Fruit fly (Drosophila melanogaster) whole organism, embryonic: Measurements from ENCODE around the gene CG7568.

Source experiments
- Aef1 ChIP-seq: fragments of 200-800 bp; sonication (Bioruptor generic); IDR thresholded peaks from 3 replicates; pipeline ENCODE4 v1.3.6; 2022; ENCODE audit warnings: missing biosample characterization, missing genetic modification characterization
- Asciz ChIP-seq: fragments of 200-800 bp; sonication (Bioruptor generic); optimal IDR thresholded peaks from 2 replicates; lab custom pipeline; 2017; ENCODE audit warnings: missing biosample characterization, mild to moderate bottlenecking, missing genetic modification characterization, missing genetic modification reagents
- CG10209 ChIP-seq: fragments of 200-800 bp; sonication (Bioruptor generic); optimal IDR thresholded peaks from 3 replicates; lab custom pipeline; 2017; ENCODE audit warnings: missing biosample characterization, mild to moderate bottlenecking, missing genetic modification characterization, missing genetic modification reagents
- CG10979 ChIP-seq: fragments of 200-800 bp; sonication (Bioruptor generic); optimal IDR thresholded peaks from 2 replicates; lab custom pipeline; 2018; ENCODE audit warnings: missing biosample characterization, mild to moderate bottlenecking, missing genetic modification characterization, moderate library complexity
- CG12769 ChIP-seq: fragments of 200-800 bp; sonication (Bioruptor generic); optimal IDR thresholded peaks from 2 replicates; lab custom pipeline; 2019; ENCODE audit warnings: missing biosample characterization, mild to moderate bottlenecking, missing genetic modification characterization, moderate library complexity
- CG14667 ChIP-seq: fragments of 200-800 bp; sonication (Bioruptor generic); IDR thresholded peaks from 2 replicates; pipeline ENCODE4 v1.3.6; 2022; ENCODE audit warnings: missing biosample characterization, missing genetic modification characterization
- CG14860 ChIP-seq: fragments of 200-800 bp; sonication (Bioruptor generic); IDR thresholded peaks from 3 replicates; pipeline ENCODE4 v1.3.6; 2022; ENCODE audit warnings: missing biosample characterization, missing genetic modification characterization; ENCODE audit not compliant: partially characterized antibody
- CG32532 ChIP-seq: fragments of 200-800 bp; sonication (Bioruptor generic); IDR thresholded peaks from 2 replicates; pipeline ENCODE4 v1.3.6; 2022; ENCODE audit warnings: missing biosample characterization, missing genetic modification characterization
- CG4282 ChIP-seq: fragments of 200-800 bp; sonication (Bioruptor generic); optimal IDR thresholded peaks from 2 replicates; lab custom pipeline; 2016; ENCODE audit warnings: missing biosample characterization, missing genetic modification characterization
- CG9609 ChIP-seq: fragments of 200-800 bp; sonication (Bioruptor generic); optimal IDR thresholded peaks from 3 replicates; lab custom pipeline; 2016; ENCODE audit warnings: missing biosample characterization, missing genetic modification characterization
- CG9817 ChIP-seq: fragments of 200-800 bp; sonication (Bioruptor generic); optimal IDR thresholded peaks from 2 replicates; lab custom pipeline; 2018; ENCODE audit warnings: missing biosample characterization, mild to moderate bottlenecking, missing genetic modification characterization, moderate library complexity
- CG9932 ChIP-seq: fragments of 200-800 bp; sonication (Bioruptor generic); IDR thresholded peaks from 2 replicates; pipeline ENCODE4 v1.3.6; 2022; ENCODE audit warnings: missing biosample characterization, missing genetic modification characterization
- CTCF ChIP-seq: fragments of 200-800 bp; sonication (Bioruptor generic); optimal IDR thresholded peaks from 2 replicates; lab custom pipeline; 2017; ENCODE audit warnings: missing biosample characterization, mild to moderate bottlenecking, missing genetic modification characterization, moderate library complexity
- CrebB ChIP-seq: fragments of 200-800 bp; sonication (Bioruptor generic); optimal IDR thresholded peaks from 3 replicates; lab custom pipeline; 2018; ENCODE audit warnings: missing biosample characterization, mild to moderate bottlenecking, missing genetic modification characterization
- Deaf1 ChIP-seq: fragments of 200-800 bp; optimal IDR thresholded peaks from 3 replicates; lab custom pipeline; 2019; ENCODE audit warnings: missing biosample characterization, mild to moderate bottlenecking, missing genetic modification characterization, moderate library complexity
- Hey ChIP-seq: fragments of 200-800 bp; sonication (Bioruptor generic); optimal IDR thresholded peaks from 3 replicates; lab custom pipeline; 2018; ENCODE audit warnings: missing biosample characterization, mild to moderate bottlenecking, missing genetic modification characterization
- Med ChIP-seq: fragments of 200-800 bp; sonication (Bioruptor generic); peaks from one replicate; lab custom pipeline; 2016; ENCODE audit warnings: missing biosample characterization, missing genetic modification characterization, mild to moderate bottlenecking, inconsistent platforms, moderate library complexity
- Nf-YB ChIP-seq: fragments of 200-800 bp; sonication (Bioruptor generic); optimal IDR thresholded peaks from 3 replicates; lab custom pipeline; 2019; ENCODE audit warnings: missing biosample characterization, mild to moderate bottlenecking, missing genetic modification characterization, moderate library complexity
- Nf-YC ChIP-seq: fragments of 200-800 bp; optimal IDR thresholded peaks from 3 replicates; lab custom pipeline; 2019; ENCODE audit warnings: missing biosample characterization, mild to moderate bottlenecking, missing genetic modification characterization, moderate library complexity
- Sox100B ChIP-seq: fragments of 200-800 bp; sonication (Bioruptor generic); optimal IDR thresholded peaks from 3 replicates; lab custom pipeline; 2018; ENCODE audit warnings: missing biosample characterization, mild to moderate bottlenecking, missing genetic modification characterization
- Ssrp ChIP-seq: fragments of 200-800 bp; sonication (Bioruptor generic); optimal IDR thresholded peaks from 2 replicates; lab custom pipeline; 2018; ENCODE audit warnings: missing biosample characterization, mild to moderate bottlenecking, missing genetic modification characterization, moderate library complexity
- Taf1 ChIP-seq: fragments of 200-800 bp; sonication (Bioruptor generic); IDR thresholded peaks from 2 replicates; pipeline ENCODE4 v1.3.6; 2022; ENCODE audit warnings: missing biosample characterization, missing genetic modification characterization
- abd-A ChIP-seq: fragments of 200-800 bp; sonication (Bioruptor generic); optimal IDR thresholded peaks from 3 replicates; lab custom pipeline; 2019; ENCODE audit warnings: missing biosample characterization, mild to moderate bottlenecking, missing genetic modification characterization, moderate library complexity
- al ChIP-seq: fragments of 200-800 bp; sonication (Bioruptor generic); IDR thresholded peaks from 2 replicates; pipeline ENCODE4 v1.3.6; 2022; ENCODE audit warnings: missing biosample characterization, missing genetic modification characterization
- btn ChIP-seq: fragments of 200-800 bp; sonication (Bioruptor generic); optimal IDR thresholded peaks from 2 replicates; lab custom pipeline; 2016; ENCODE audit warnings: missing biosample characterization, missing genetic modification characterization
- cg ChIP-seq: fragments of 200-800 bp; sonication (Bioruptor generic); optimal IDR thresholded peaks from 3 replicates; lab custom pipeline; 2019; ENCODE audit warnings: missing biosample characterization, mild to moderate bottlenecking, missing genetic modification characterization, moderate library complexity
- chinmo ChIP-seq: fragments of 200-800 bp; sonication (Bioruptor generic); IDR thresholded peaks from 4 replicates; pipeline ENCODE4 v1.3.6; 2022; ENCODE audit warnings: missing biosample characterization, missing genetic modification characterization; ENCODE audit not compliant: partially characterized antibody
- crol ChIP-seq: fragments of 200-800 bp; sonication (Bioruptor generic); IDR thresholded peaks from 2 replicates; pipeline ENCODE4 v1.3.6; 2022; ENCODE audit warnings: missing biosample characterization, missing genetic modification characterization
- gcm ChIP-seq: fragments of 200-800 bp; sonication (Bioruptor generic); optimal IDR thresholded peaks from 2 replicates; lab custom pipeline; 2019; ENCODE audit warnings: missing biosample characterization, mild to moderate bottlenecking, missing genetic modification characterization, moderate library complexity
- gsb-n ChIP-seq: fragments of 200-800 bp; sonication (Bioruptor generic); optimal IDR thresholded peaks from 3 replicates; lab custom pipeline; 2018; ENCODE audit warnings: missing biosample characterization, mild to moderate bottlenecking, missing genetic modification characterization
- knrl ChIP-seq: fragments of 200-800 bp; sonication (Bioruptor generic); IDR thresholded peaks from 3 replicates; pipeline ENCODE4 v1.3.6; 2022; ENCODE audit warnings: missing biosample characterization, missing genetic modification characterization; ENCODE audit not compliant: partially characterized antibody
- mirr ChIP-seq: fragments of 200-800 bp; sonication (Bioruptor generic); optimal IDR thresholded peaks from 3 replicates; lab custom pipeline; 2018; ENCODE audit warnings: missing biosample characterization, mild to moderate bottlenecking, missing genetic modification characterization
- nerfin-1 ChIP-seq: fragments of 200-800 bp; sonication (Bioruptor generic); optimal IDR thresholded peaks from 3 replicates; lab custom pipeline; 2019; ENCODE audit warnings: missing biosample characterization, mild to moderate bottlenecking, missing genetic modification characterization, moderate library complexity
- pb ChIP-seq: fragments of 200-800 bp; sonication (Bioruptor generic); optimal IDR thresholded peaks from 3 replicates; lab custom pipeline; 2016; ENCODE audit warnings: missing biosample characterization, missing genetic modification characterization
- prd ChIP-seq, 3 experiments: fragments of >200 bp in 2 of 3; fragments of 200-800 bp in 1 of 3; sonication (Bioruptor generic) in 1 of 3; optimal IDR thresholded peaks in 2 of 3; IDR thresholded peaks in 1 of 3; 2 replicates in 2 of 3; 3 replicates in 1 of 3; pipeline versions ENCODE4 v1.3.6 to Lab custom; 2017 to 2022; ENCODE audit warnings: missing biosample characterization in 1 of 3, missing genetic modification characterization in 1 of 3
- pros ChIP-seq: fragments of 200-800 bp; sonication (Bioruptor generic); optimal IDR thresholded peaks from 3 replicates; lab custom pipeline; 2019; ENCODE audit warnings: missing biosample characterization, mild to moderate bottlenecking, missing genetic modification characterization, moderate library complexity
- run ChIP-seq: fragments of 200-800 bp; sonication (Bioruptor generic); optimal IDR thresholded peaks from 3 replicates; lab custom pipeline; 2018; ENCODE audit warnings: missing biosample characterization, mild to moderate bottlenecking, missing genetic modification characterization
- scrt ChIP-seq: fragments of 200-800 bp; sonication (Bioruptor generic); optimal IDR thresholded peaks from 2 replicates; lab custom pipeline; 2018; ENCODE audit warnings: missing biosample characterization, mild to moderate bottlenecking, missing genetic modification characterization, moderate library complexity
- seq ChIP-seq: fragments of 200-800 bp; sonication (Bioruptor generic); IDR thresholded peaks from 2 replicates; pipeline ENCODE4 v1.3.6; 2022; ENCODE audit warnings: missing biosample characterization, missing genetic modification characterization
- unc-4 ChIP-seq: fragments of 200-800 bp; sonication (Bioruptor generic); IDR thresholded peaks from 2 replicates; pipeline ENCODE4 v1.3.6; 2022; ENCODE audit warnings: missing biosample characterization, missing genetic modification characterization; ENCODE audit not compliant: partially characterized antibody
- vvl ChIP-seq: fragments of 200-800 bp; sonication (Bioruptor generic); IDR thresholded peaks from 2 replicates; pipeline ENCODE4 v1.3.6; 2022; ENCODE audit warnings: missing biosample characterization, missing genetic modification characterization
- zen ChIP-seq: fragments of 200-800 bp; sonication (Bioruptor generic); optimal IDR thresholded peaks from 3 replicates; lab custom pipeline; 2018; ENCODE audit warnings: missing biosample characterization, mild to moderate bottlenecking, missing genetic modification characterization, moderate library complexity

CG7568 gene

DNA sequence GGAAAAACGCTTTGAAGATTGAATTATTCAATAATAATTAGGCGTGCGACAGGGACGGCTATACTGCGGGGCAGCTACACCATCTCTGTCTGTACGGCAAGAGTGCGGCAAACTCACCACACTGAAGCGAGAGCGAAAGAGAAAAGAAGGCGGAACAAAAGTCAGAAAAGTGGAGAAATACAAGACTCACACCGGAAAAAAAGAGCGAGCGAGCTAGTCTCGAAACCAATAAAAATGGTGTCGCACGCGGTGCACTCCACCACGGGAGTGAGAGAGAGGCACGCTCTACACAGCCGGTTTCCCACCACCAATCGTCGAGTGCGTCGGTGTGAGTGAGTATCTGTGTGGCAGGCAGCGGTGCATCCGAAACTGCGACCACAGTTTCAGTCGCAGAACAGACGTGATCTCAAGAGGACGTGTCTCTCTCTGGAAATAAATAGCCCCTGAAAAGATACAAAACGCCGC, 44.6 kb downstream of the CG7568 start, which contains the start of gene Dr (continued):
- TF ChIP-seq al (GFP tag; lab: Robert Waterston, UW) (no peak), CG9817 (no peak), Ssrp (tag; lab: Kevin White, UChicago) (no peak), CG9932 (GFP tag; lab: Robert Waterston, UW) (no peak), Aef1 (GFP tag; lab: Robert Waterston, UW) (no peak), CG9609 (GFP tag; lab: Kevin White, UChicago) (no peak), crol (peak; percentile 53; the same call in 1 of the 2 replicates), CG10209 (GFP tag; lab: Kevin White, UChicago) (no peak), scrt (GFP tag; lab: Kevin White, UChicago) (no peak), CrebB (no peak), btn (GFP tag; lab: Kevin White, UChicago) (no peak), CG4282 (GFP tag; lab: Kevin White, UChicago) (no peak), Taf1 (GFP tag; lab: Robert Waterston, UW) (no peak), vvl (GFP tag; lab: Robert Waterston, UW) (peak; percentile 77), Nf-YB (GFP tag; lab: Kevin White, UChicago) (peak; percentile 98), mirr (GFP tag; lab: Kevin White, UChicago) (no peak), gcm (GFP tag; lab: Kevin White, UChicago) (peak; percentile 21), prd (optimal IDR thresholded peaks at IDR 0.05; lab: Kevin White, UChicago) (no peak), prd (GFP tag; IDR thresholded peaks at IDR 0.05; lab: Robert Waterston, UW) (no peak; the same call in 2 of the 3 replicates)

DNA sequence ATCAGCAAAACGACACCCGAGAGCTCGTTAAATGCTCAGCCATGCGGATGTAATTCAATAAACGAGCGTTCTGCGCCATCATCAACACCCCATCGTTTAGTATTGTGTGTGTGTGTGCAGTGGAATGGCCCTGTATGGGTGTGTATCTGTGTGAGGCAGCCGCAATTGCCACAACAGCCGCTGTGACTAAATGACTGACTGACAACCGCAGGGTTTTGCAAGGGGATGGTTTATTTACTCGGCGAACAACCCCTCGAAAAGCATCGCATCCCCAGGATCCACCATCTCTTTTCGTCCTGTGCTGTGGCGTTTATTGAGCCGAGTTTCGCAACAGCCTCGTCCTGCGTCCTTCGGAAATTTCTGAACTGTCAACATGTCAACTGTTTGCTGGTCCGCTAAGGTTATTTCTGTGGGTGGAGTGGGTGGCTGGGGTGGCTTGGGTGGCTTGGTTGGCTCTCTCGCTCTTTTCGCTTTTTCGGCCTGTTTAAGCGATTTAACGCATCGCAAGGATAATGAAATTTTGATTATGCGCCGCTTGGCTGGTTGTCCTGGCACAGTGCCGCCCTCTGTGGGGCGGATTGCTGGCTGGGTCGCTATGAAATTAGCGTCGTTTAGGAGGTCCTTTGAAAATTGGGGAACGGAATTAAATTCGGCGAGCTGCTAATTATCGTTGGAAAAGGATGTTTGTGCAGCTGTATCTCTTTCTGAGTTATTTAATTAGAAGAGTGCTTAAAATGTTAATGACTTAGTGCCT, 47.7 kb downstream of the CG7568 start:
- TF ChIP-seq unc-4 (no peak), nerfin-1 (tag; lab: Kevin White, UChicago) (peak; percentile 68), pb (no peak), gsb-n (peak; percentile 58), seq (GFP tag; lab: Robert Waterston, UW) (peak; percentile 65), Nf-YC (tag; lab: Kevin White, UChicago) (peak; percentile 81), Deaf1 (peak; percentile 73), Nf-YB (GFP tag; lab: Kevin White, UChicago) (peak; percentile 68), cg (GFP tag; lab: Kevin White, UChicago) (peak; percentile 72), CG32532 (peak; percentile 17; the same call in 1 of the 2 replicates), abd-A (tag; lab: Kevin White, UChicago) (peak; percentile 96), mirr (GFP tag; lab: Kevin White, UChicago) (peak; percentile 40), knrl (GFP tag; lab: Robert Waterston, UW) (no peak), CG10979 (tag; lab: Kevin White, UChicago) (no peak), chinmo (0 out of 4 replicates have a peak, but pooled peaks have one; percentile 9), Med (GFP tag; lab: Kevin White, UChicago) (peak; percentile 35), run (tag; lab: Kevin White, UChicago) (peak; percentile 57), CG14860 (GFP tag; lab: Robert Waterston, UW) (0 out of 3 replicates have a peak, but pooled peaks have one; percentile 33), CTCF (peak; percentile 81), CG12769 (tag; lab: Kevin White, UChicago) (no peak), zen (tag; lab: Kevin White, UChicago) (peak; percentile 42), pros (GFP tag; lab: Kevin White, UChicago) (peak; percentile 40), Asciz (no peak), CG14667 (no peak), Sox100B (GFP tag; lab: Kevin White, UChicago) (no peak), Hey (tag; lab: Kevin White, UChicago) (peak; percentile 64)
